Fruit fly (Drosophila melanogaster): Measurements from ENCODE around the gene promL.
A peak's percentile ranks its signal among the peaks of the same experiment; 100 is the strongest.

promL gene

DNA sequence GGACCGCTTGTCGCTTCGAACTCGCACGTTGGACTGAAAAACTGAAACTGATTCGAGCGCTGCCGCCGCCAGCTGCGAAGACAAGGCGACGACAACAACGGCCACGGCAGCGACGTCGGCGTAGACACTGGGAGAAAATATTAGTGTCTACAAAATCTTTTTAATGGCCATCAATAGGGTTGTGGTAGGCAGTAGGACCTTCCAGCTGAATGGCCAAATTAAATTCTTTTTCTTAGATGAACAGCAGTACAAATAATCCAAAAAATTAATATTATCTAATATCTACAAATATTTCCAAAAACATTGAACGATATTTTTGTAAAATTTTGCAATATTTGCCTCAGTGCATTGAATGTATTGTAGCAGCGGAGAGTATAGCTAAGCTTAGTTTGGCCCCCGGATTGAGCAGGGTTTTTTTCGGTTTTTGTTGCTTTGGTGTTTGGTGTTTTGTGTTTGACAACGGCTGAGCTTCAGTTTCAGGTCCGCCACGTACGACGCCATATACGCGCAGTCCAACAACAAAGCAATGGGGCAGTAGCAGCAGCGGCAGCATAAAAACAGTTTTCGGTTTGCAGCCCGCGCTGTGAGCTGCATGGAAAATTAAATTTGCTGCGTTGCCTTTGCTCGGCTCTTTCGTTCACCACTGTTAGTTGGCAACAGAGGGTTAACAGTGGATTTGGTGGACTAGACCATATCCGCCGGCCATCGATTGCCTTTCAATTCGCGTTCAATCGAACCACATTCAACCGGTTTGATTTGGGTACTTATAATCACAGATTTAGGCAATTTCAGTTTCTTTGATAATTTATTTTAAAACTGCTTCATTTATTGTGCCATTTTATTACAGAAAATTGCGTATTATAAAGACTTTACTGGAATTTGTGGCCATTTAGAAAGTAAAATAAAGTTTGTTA is 20.4 kb downstream of the promL start, which contains the start of gene Cht7 (continued):
- TF ChIP-seq CG17359 (tag; optimal IDR thresholded peaks at IDR 0.05) (peak; percentile 80), pum (GFP tag; optimal IDR thresholded peaks at IDR 0.05) (peak; percentile 46), rib (GFP tag; IDR thresholded peaks at IDR 0.05) (peak; percentile 42; the same call in 1 of the 2 replicates), otp (GFP tag; IDR thresholded peaks at IDR 0.05) (0 out of 3 replicates have a peak, but pooled peaks have one; percentile 50), B-H2 (GFP tag; optimal IDR thresholded peaks at IDR 0.05) (peak; percentile 53), chinmo (GFP tag; IDR thresholded peaks at IDR 0.05; ENCODE audit: partially characterized antibody) (peak; percentile 98), wor (GFP tag; IDR thresholded peaks at IDR 0.05) (peak; percentile 77), sens-2 (GFP tag; IDR thresholded peaks at IDR 0.05) (peak; percentile 54; the same call in 1 of the 2 replicates), Lpt (GFP tag; optimal IDR thresholded peaks at IDR 0.05) (no peak), sd (tag; optimal IDR thresholded peaks at IDR 0.05) (peak; percentile 72), pb (GFP tag; optimal IDR thresholded peaks at IDR 0.05) (no peak), CG15479 (GFP tag; optimal IDR thresholded peaks at IDR 0.05) (no peak), CG13624 (GFP tag; optimal IDR thresholded peaks at IDR 0.05) (peak; percentile 74), stc (GFP tag; IDR thresholded peaks at IDR 0.05) (peak; percentile 83), MBD-R2 (GFP tag; IDR thresholded peaks at IDR 0.05) (peak; percentile 49), al (GFP tag; IDR thresholded peaks at IDR 0.05) (peak; percentile 76), TFAM (GFP tag; optimal IDR thresholded peaks at IDR 0.05) (no peak), abd-A (tag; optimal IDR thresholded peaks at IDR 0.05) (peak; percentile 56), jumu (GFP tag; optimal IDR thresholded peaks at IDR 0.05) (peak; percentile 57), org-1 (GFP tag; optimal IDR thresholded peaks at IDR 0.05) (peak; percentile 83), C15 (GFP tag; IDR thresholded peaks at IDR 0.05) (no peak), ERR (GFP tag; optimal IDR thresholded peaks at IDR 0.05) (peak; percentile 3), Nf-YC (tag; optimal IDR thresholded peaks at IDR 0.05) (peak; percentile 77), Spps (tag; optimal IDR thresholded peaks at IDR 0.05) (peak; percentile 49), YL-1 (GFP tag; optimal IDR thresholded peaks at IDR 0.05) (peak; percentile 47), fd102C (GFP tag; optimal IDR thresholded peaks at IDR 0.05) (no peak)

DNA sequence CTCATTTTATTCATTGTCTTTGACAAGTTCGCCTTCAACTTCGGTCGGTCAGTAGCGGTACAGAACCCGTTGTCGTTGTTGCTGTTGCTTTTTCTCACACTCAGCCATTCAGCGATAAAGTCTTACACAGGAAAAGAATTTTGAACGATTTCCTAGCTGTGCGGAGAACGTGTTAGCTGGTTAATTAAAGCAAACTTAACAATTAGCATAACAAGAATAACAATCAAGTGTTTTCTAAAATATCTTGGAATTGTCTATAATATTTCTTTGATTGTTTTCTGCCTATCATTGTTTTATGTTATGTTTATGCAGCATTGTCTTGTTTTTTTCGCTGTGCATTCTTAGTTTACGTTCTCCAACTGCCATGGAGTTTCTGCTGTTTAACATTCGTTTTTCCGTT is 21.4 kb downstream of the promL start:
- TF ChIP-seq Ptx1 (GFP tag; IDR thresholded peaks at IDR 0.05) (no peak), chm (GFP tag; IDR thresholded peaks at IDR 0.05) (no peak), slbo (GFP tag; IDR thresholded peaks at IDR 0.05) (peak; percentile 27), Scr (GFP tag; IDR thresholded peaks at IDR 0.05; ENCODE audit: partially characterized antibody) (no peak), gem (tag; optimal IDR thresholded peaks at IDR 0.05) (peak; percentile 38), CG2712 (tag; optimal IDR thresholded peaks at IDR 0.05) (peak; percentile 8), CG2129 (GFP tag; IDR thresholded peaks at IDR 0.05; ENCODE audit: partially characterized antibody) (no peak), Xbp1 (GFP tag; optimal IDR thresholded peaks at IDR 0.05) (no peak), Blimp-1 (GFP tag; optimal IDR thresholded peaks at IDR 0.05) (peak; percentile 10), Drgx (GFP tag; IDR thresholded peaks at IDR 0.05) (peak; percentile 45; the same call in 1 of the 2 replicates), sqz (GFP tag; optimal IDR thresholded peaks at IDR 0.05) (peak; percentile 36), bsh (GFP tag; optimal IDR thresholded peaks at IDR 0.05) (peak in 1 of 2 experiments; percentile 41), CG32532 (GFP tag; IDR thresholded peaks at IDR 0.05) (0 out of 2 replicates have a peak, but pooled peaks have one; percentile 33), grau (tag; optimal IDR thresholded peaks at IDR 0.05) (peak; percentile 13), BEAF-32 (GFP tag; optimal IDR thresholded peaks at IDR 0.05) (no peak), h (optimal IDR thresholded peaks at IDR 0.05) (no peak), gce (GFP tag; IDR thresholded peaks at IDR 0.05) (no peak), Atf-2 (GFP tag; optimal IDR thresholded peaks at IDR 0.05) (no peak), Gug (GFP tag; IDR thresholded peaks at IDR 0.05) (no peak), her (GFP tag; optimal IDR thresholded peaks at IDR 0.05) (no peak), CG2120 (GFP tag; optimal IDR thresholded peaks at IDR 0.05) (peak; percentile 8), CG2678 (tag; optimal IDR thresholded peaks at IDR 0.05) (peak; percentile 16), CG10979 (tag; optimal IDR thresholded peaks at IDR 0.05) (no peak), sens (GFP tag) (peak; percentile 36)
